Fruit fly (Drosophila melanogaster) whole organism, embryonic: Measurements from ENCODE around the gene CG16854.

Source experiments
- CG10147 ChIP-seq: fragments of 200-800 bp; sonication (Bioruptor generic); optimal IDR thresholded peaks from 2 replicates; lab custom pipeline; 2019; ENCODE audit warnings: missing biosample characterization, mild to moderate bottlenecking, missing genetic modification characterization, moderate library complexity
- CG10462 ChIP-seq: fragments of 200-800 bp; sonication (Bioruptor generic); optimal IDR thresholded peaks from 2 replicates; lab custom pipeline; 2016; ENCODE audit warnings: missing biosample characterization, missing genetic modification characterization
- CG12155 ChIP-seq: fragments of 200-800 bp; sonication (Bioruptor generic); optimal IDR thresholded peaks from 3 replicates; lab custom pipeline; 2016; ENCODE audit warnings: missing biosample characterization, missing genetic modification characterization
- CG13894 ChIP-seq: fragments of 200-800 bp; sonication (Bioruptor generic); optimal IDR thresholded peaks from 3 replicates; lab custom pipeline; 2018; ENCODE audit warnings: missing biosample characterization, mild to moderate bottlenecking, missing genetic modification characterization, moderate library complexity
- CG14050 ChIP-seq: fragments of 200-800 bp; sonication (Bioruptor generic); IDR thresholded peaks from 3 replicates; pipeline ENCODE4 v1.3.6; 2022; ENCODE audit warnings: missing biosample characterization, missing genetic modification characterization
- CG1602 ChIP-seq: fragments of 200-800 bp; sonication (Bioruptor generic); optimal IDR thresholded peaks from 3 replicates; lab custom pipeline; 2016; ENCODE audit warnings: missing biosample characterization, missing genetic modification characterization
- CG17829 ChIP-seq: fragments of 200-800 bp; optimal IDR thresholded peaks from 2 replicates; lab custom pipeline; 2019; ENCODE audit warnings: missing biosample characterization, mild to moderate bottlenecking, missing genetic modification characterization, moderate library complexity
- CG1792 ChIP-seq: fragments of 200-800 bp; sonication (Bioruptor generic); optimal IDR thresholded peaks from 2 replicates; lab custom pipeline; 2016; ENCODE audit warnings: missing biosample characterization, missing genetic modification characterization
- CG2116 ChIP-seq: fragments of 200-800 bp; sonication (Bioruptor generic); optimal IDR thresholded peaks from 3 replicates; lab custom pipeline; 2018; ENCODE audit warnings: missing biosample characterization, mild to moderate bottlenecking, missing genetic modification characterization
- CG30020 ChIP-seq: fragments of 200-800 bp; optimal IDR thresholded peaks from 2 replicates; lab custom pipeline; 2019; ENCODE audit warnings: missing biosample characterization, mild to moderate bottlenecking, missing genetic modification characterization, moderate library complexity
- CG31388 ChIP-seq: fragments of 200-800 bp; sonication (Bioruptor generic); optimal IDR thresholded peaks from 2 replicates; lab custom pipeline; 2016; ENCODE audit warnings: missing biosample characterization, missing genetic modification characterization
- CG34376 ChIP-seq: fragments of 200-800 bp; sonication (Bioruptor generic); optimal IDR thresholded peaks from 2 replicates; lab custom pipeline; 2018; ENCODE audit warnings: missing biosample characterization, mild to moderate bottlenecking, missing genetic modification characterization
- CG3847 ChIP-seq: fragments of 200-800 bp; sonication (Bioruptor generic); IDR thresholded peaks from 2 replicates; pipeline ENCODE4 v1.3.6; 2022; ENCODE audit warnings: missing biosample characterization, missing genetic modification characterization
- CG42726 ChIP-seq: fragments of 200-800 bp; sonication (Bioruptor generic); IDR thresholded peaks from 2 replicates; pipeline ENCODE4 v1.3.6; 2022; ENCODE audit warnings: missing biosample characterization, missing genetic modification characterization; ENCODE audit not compliant: partially characterized antibody
- CG4404 ChIP-seq: fragments of 200-800 bp; sonication (Bioruptor generic); IDR thresholded peaks from 2 replicates; pipeline ENCODE4 v1.3.6; 2022; ENCODE audit warnings: missing biosample characterization, missing genetic modification characterization
- CG4617 ChIP-seq: fragments of 200-800 bp; sonication (Bioruptor generic); optimal IDR thresholded peaks from 3 replicates; lab custom pipeline; 2016; ENCODE audit warnings: missing biosample characterization, missing genetic modification characterization, borderline replicate concordance
- CG4730 ChIP-seq: fragments of 200-800 bp; sonication (Bioruptor generic); IDR thresholded peaks from 2 replicates; pipeline ENCODE4 v1.3.6; 2022; ENCODE audit warnings: missing biosample characterization, missing genetic modification characterization
- CG6254 ChIP-seq: fragments of 200-800 bp; sonication (Bioruptor generic); optimal IDR thresholded peaks from 3 replicates; lab custom pipeline; 2017; ENCODE audit warnings: mild to moderate bottlenecking, missing biosample characterization, missing genetic modification reagents, missing genetic modification characterization
- CG6272 ChIP-seq: fragments of 200-800 bp; sonication (Bioruptor generic); IDR thresholded peaks from 2 replicates; pipeline ENCODE4 v1.3.6; 2022; ENCODE audit warnings: missing biosample characterization, missing genetic modification characterization
- CG7357 ChIP-seq: fragments of 200-800 bp; sonication (Bioruptor generic); IDR thresholded peaks from 3 replicates; pipeline ENCODE4 v1.3.6; 2022; ENCODE audit warnings: missing biosample characterization, missing genetic modification characterization
- CG7928 ChIP-seq: fragments of 200-800 bp; sonication (Bioruptor generic); optimal IDR thresholded peaks from 2 replicates; lab custom pipeline; 2017; ENCODE audit warnings: missing biosample characterization, mild to moderate bottlenecking, missing genetic modification characterization
- CG7963 ChIP-seq: fragments of 200-800 bp; sonication (Bioruptor generic); IDR thresholded peaks from 3 replicates; pipeline ENCODE4 v1.3.6; 2022; ENCODE audit warnings: missing biosample characterization, missing genetic modification characterization; ENCODE audit not compliant: partially characterized antibody
- CG8388 ChIP-seq: fragments of 200-800 bp; sonication (Bioruptor generic); optimal IDR thresholded peaks from 2 replicates; lab custom pipeline; 2019; ENCODE audit warnings: missing biosample characterization, mild to moderate bottlenecking, missing genetic modification characterization, moderate library complexity
- CTCF ChIP-seq: fragments of 200-800 bp; sonication (Bioruptor generic); optimal IDR thresholded peaks from 2 replicates; lab custom pipeline; 2017; ENCODE audit warnings: missing biosample characterization, mild to moderate bottlenecking, missing genetic modification characterization, moderate library complexity
- D19A ChIP-seq: fragments of 200-800 bp; optimal IDR thresholded peaks from 3 replicates; lab custom pipeline; 2019; ENCODE audit warnings: missing biosample characterization, mild to moderate bottlenecking, missing genetic modification characterization, moderate library complexity
- Dek ChIP-seq: fragments of 200-800 bp; sonication (Bioruptor generic); optimal IDR thresholded peaks from 3 replicates; lab custom pipeline; 2019; ENCODE audit warnings: missing biosample characterization, mild to moderate bottlenecking, missing genetic modification characterization, moderate library complexity
- Elba2 ChIP-seq: fragments of 200-800 bp; sonication (Bioruptor generic); optimal IDR thresholded peaks from 3 replicates; lab custom pipeline; 2016; ENCODE audit warnings: missing biosample characterization, missing genetic modification characterization
- Hr3 ChIP-seq: fragments of 200-800 bp; sonication (Bioruptor generic); optimal IDR thresholded peaks from 3 replicates; lab custom pipeline; 2016; ENCODE audit warnings: missing biosample characterization, missing genetic modification characterization
- Hr39 ChIP-seq: fragments of >200 bp; optimal IDR thresholded peaks from 2 replicates; lab custom pipeline; 2017
- Hr78 ChIP-seq, 2 experiments: fragments of 200-800 bp in 1 of 2; fragments of >200 bp in 1 of 2; sonication (Bioruptor generic) in 1 of 2; optimal IDR thresholded peaks; 2 replicates each; lab custom pipeline; 2017 to 2019; ENCODE audit warnings: missing biosample characterization in 2 of 2, missing genetic modification characterization in 2 of 2, mild to moderate bottlenecking in 1 of 2, moderate library complexity in 1 of 2
- Med ChIP-seq: fragments of 200-800 bp; sonication (Bioruptor generic); peaks from one replicate; lab custom pipeline; 2016; ENCODE audit warnings: missing biosample characterization, missing genetic modification characterization, mild to moderate bottlenecking, inconsistent platforms, moderate library complexity
- Oaz ChIP-seq: fragments of 200-800 bp; sonication (Bioruptor generic); IDR thresholded peaks from 2 replicates; pipeline ENCODE4 v1.3.6; 2022; ENCODE audit warnings: missing biosample characterization, missing genetic modification characterization
- Xrp1 ChIP-seq: fragments of 200-800 bp; sonication (Bioruptor generic); IDR thresholded peaks from 2 replicates; pipeline ENCODE4 v1.3.6; 2022; ENCODE audit warnings: missing biosample characterization, missing genetic modification characterization
- ash1 ChIP-seq: fragments of 200-800 bp; sonication (Bioruptor generic); optimal IDR thresholded peaks from 2 replicates; lab custom pipeline; 2018; ENCODE audit warnings: missing biosample characterization, mild to moderate bottlenecking, missing genetic modification characterization
- crc ChIP-seq: fragments of 200-800 bp; sonication (Bioruptor generic); optimal IDR thresholded peaks from 2 replicates; lab custom pipeline; 2016; ENCODE audit warnings: missing biosample characterization, missing genetic modification characterization
- cwo ChIP-seq: fragments of 200-800 bp; sonication (Bioruptor generic); optimal IDR thresholded peaks from 3 replicates; lab custom pipeline; 2017; ENCODE audit warnings: missing biosample characterization, missing genetic modification characterization, mild to moderate bottlenecking, moderate library complexity, missing genetic modification reagents
- dan ChIP-seq: fragments of 200-800 bp; sonication (Bioruptor generic); IDR thresholded peaks from 2 replicates; pipeline ENCODE4 v1.3.6; 2022; ENCODE audit warnings: missing biosample characterization, missing genetic modification characterization
- dmrt11E ChIP-seq: fragments of 200-800 bp; sonication (Bioruptor generic); optimal IDR thresholded peaks from 3 replicates; lab custom pipeline; 2018; ENCODE audit warnings: missing biosample characterization, mild to moderate bottlenecking, missing genetic modification characterization, moderate library complexity
- ems ChIP-seq: fragments of 200-800 bp; sonication (Bioruptor generic); optimal IDR thresholded peaks from 3 replicates; lab custom pipeline; 2016; ENCODE audit warnings: missing biosample characterization, missing genetic modification characterization
- esg ChIP-seq: fragments of 200-800 bp; sonication (Bioruptor generic); conservative IDR thresholded peaks from 2 replicates; pipeline ENCODE4 v1.3.6; 2022; ENCODE audit warnings: missing biosample characterization, missing genetic modification characterization
- exex ChIP-seq: fragments of 200-800 bp; sonication (Bioruptor generic); optimal IDR thresholded peaks from 4 replicates; lab custom pipeline; 2018; ENCODE audit warnings: missing biosample characterization, mild to moderate bottlenecking, missing genetic modification characterization, moderate library complexity
- klu ChIP-seq: fragments of 200-800 bp; sonication (Bioruptor generic); IDR thresholded peaks from 2 replicates; pipeline ENCODE4 v1.3.6; 2022; ENCODE audit warnings: missing biosample characterization, missing genetic modification characterization
- lab ChIP-seq: fragments of 200-800 bp; sonication (Bioruptor generic); optimal IDR thresholded peaks from 3 replicates; lab custom pipeline; 2017; ENCODE audit warnings: missing biosample characterization, missing genetic modification characterization, mild to moderate bottlenecking, moderate library complexity, missing genetic modification reagents
- onecut ChIP-seq: fragments of 200-800 bp; sonication (Bioruptor generic); IDR thresholded peaks from 2 replicates; pipeline ENCODE4 v1.3.6; 2022; ENCODE audit warnings: missing biosample characterization, missing genetic modification characterization
- prd ChIP-seq, 3 experiments: fragments of >200 bp in 2 of 3; fragments of 200-800 bp in 1 of 3; sonication (Bioruptor generic) in 1 of 3; optimal IDR thresholded peaks in 2 of 3; IDR thresholded peaks in 1 of 3; 2 replicates in 2 of 3; 3 replicates in 1 of 3; pipeline versions ENCODE4 v1.3.6 to Lab custom; 2017 to 2022; ENCODE audit warnings: missing biosample characterization in 1 of 3, missing genetic modification characterization in 1 of 3
- shn ChIP-seq: fragments of 200-800 bp; sonication (Bioruptor generic); optimal IDR thresholded peaks from 3 replicates; lab custom pipeline; 2016; ENCODE audit warnings: missing biosample characterization, missing genetic modification characterization
- ssp ChIP-seq: fragments of 200-800 bp; sonication (Bioruptor generic); IDR thresholded peaks from 2 replicates; pipeline ENCODE4 v1.3.6; 2022; ENCODE audit warnings: missing biosample characterization, missing genetic modification characterization
- sug ChIP-seq: fragments of 200-800 bp; optimal IDR thresholded peaks from 2 replicates; lab custom pipeline; 2019; ENCODE audit warnings: missing biosample characterization, mild to moderate bottlenecking, missing genetic modification characterization, moderate library complexity
- wdn ChIP-seq: fragments of 200-800 bp; sonication (Bioruptor generic); IDR thresholded peaks from 2 replicates; pipeline ENCODE4 v1.3.6; 2022; ENCODE audit warnings: missing biosample characterization, missing genetic modification characterization
- z ChIP-seq: fragments of 200-800 bp; sonication (Bioruptor generic); IDR thresholded peaks from 3 replicates; pipeline ENCODE4 v1.3.6; 2022; ENCODE audit warnings: missing biosample characterization, missing genetic modification characterization

The CG16854 gene

DNA sequence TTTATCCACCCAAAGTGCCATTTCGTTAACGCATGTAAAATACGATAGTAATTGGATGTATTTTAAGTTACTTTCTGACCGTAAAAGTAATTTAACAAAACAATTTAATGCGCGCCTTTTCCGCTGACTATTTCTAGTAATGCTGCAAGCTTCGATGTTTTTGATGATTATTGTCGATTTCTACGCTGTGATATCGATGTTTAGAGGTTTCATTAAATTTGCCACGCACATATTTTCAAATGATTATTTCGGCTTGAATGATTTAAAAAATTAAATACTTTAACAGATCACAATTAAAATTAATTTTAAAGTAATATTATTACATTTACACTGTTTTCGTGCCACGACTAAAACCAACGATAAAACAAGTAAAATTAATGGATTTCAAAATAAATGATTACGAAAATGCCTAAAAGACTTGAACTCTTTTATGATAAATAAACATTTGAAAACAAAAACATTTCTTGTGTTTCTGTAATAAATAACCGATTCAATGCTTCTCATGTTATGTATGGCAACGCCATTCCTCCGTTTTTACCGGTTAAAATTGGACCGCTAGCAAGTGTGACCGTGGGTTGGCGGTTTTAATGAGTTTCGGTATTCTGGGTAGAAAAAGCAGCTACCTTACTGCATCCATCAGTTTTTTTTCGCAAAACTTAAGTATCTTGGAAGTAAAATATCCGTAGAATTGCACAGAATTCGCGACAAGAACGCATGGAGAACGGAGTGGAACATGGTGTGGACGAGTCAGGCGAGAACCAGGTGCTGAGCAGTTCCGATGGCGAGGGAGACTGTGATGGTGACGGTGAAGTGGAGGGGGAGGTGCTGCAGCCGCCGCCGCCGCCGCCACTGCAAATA, 43.9 kb downstream of the CG16854 start, which contains the start of the genes RfC38 and CG4751 (continued):
- TF ChIP-seq CG31388 (GFP tag; lab: Kevin White, UChicago) (no peak), sug (tag; lab: Kevin White, UChicago) (no peak), CG34376 (GFP tag; lab: Kevin White, UChicago) (no peak), dan (GFP tag; lab: Robert Waterston, UW) (no peak), esg (GFP tag; lab: Robert Waterston, UW) (no peak), CTCF (no peak), Med (GFP tag; lab: Kevin White, UChicago) (peak; percentile 73), lab (GFP tag; lab: Kevin White, UChicago) (no peak), CG6254 (no peak), CG3847 (GFP tag; lab: Robert Waterston, UW) (no peak), CG1792 (GFP tag; lab: Kevin White, UChicago) (no peak), CG17829 (tag; lab: Kevin White, UChicago) (peak; percentile 47), shn (GFP tag; lab: Kevin White, UChicago) (no peak), klu (GFP tag; lab: Robert Waterston, UW) (no peak), CG12155 (no peak), D19A (tag; lab: Kevin White, UChicago) (no peak), CG30020 (peak; percentile 29), Xrp1 (GFP tag; lab: Robert Waterston, UW) (no peak), crc (no peak), CG4404 (GFP tag; lab: Robert Waterston, UW) (no peak), exex (tag; lab: Kevin White, UChicago) (peak; percentile 37), ssp (no peak), wdn (GFP tag; lab: Robert Waterston, UW) (no peak), ash1 (GFP tag; lab: Kevin White, UChicago) (no peak), CG6272 (GFP tag; lab: Robert Waterston, UW) (no peak), CG4730 (GFP tag; lab: Robert Waterston, UW) (no peak), CG8388 (GFP tag; lab: Kevin White, UChicago) (no peak), onecut (GFP tag; lab: Robert Waterston, UW) (no peak), CG4617 (GFP tag; lab: Kevin White, UChicago) (peak; percentile 94), cwo (GFP tag; lab: Kevin White, UChicago) (no peak), CG7357 (GFP tag; lab: Robert Waterston, UW) (no peak), ems (GFP tag; lab: Kevin White, UChicago) (no peak), CG13894 (tag; lab: Kevin White, UChicago) (no peak), dmrt11E (peak; percentile 12), CG7928 (GFP tag; lab: Kevin White, UChicago) (no peak), CG10147 (GFP tag; lab: Kevin White, UChicago) (no peak), Dek (tag; lab: Kevin White, UChicago) (no peak), CG42726 (GFP tag; lab: Robert Waterston, UW) (peak; percentile 52; the same call in 1 of the 2 replicates), CG10462 (GFP tag; lab: Kevin White, UChicago) (no peak), Oaz (no peak), prd (optimal IDR thresholded peaks at IDR 0.05; lab: Kevin White, UChicago) (no peak), prd (GFP tag; IDR thresholded peaks at IDR 0.05; lab: Robert Waterston, UW) (no peak), CG1602 (GFP tag; lab: Kevin White, UChicago) (no peak), Hr3 (peak; percentile 18), Hr78 (GFP tag; optimal IDR thresholded peaks at IDR 0.05; lab: Kevin White, UChicago) (no peak), Elba2 (GFP tag; lab: Kevin White, UChicago) (no peak), z (GFP tag; lab: Robert Waterston, UW) (no peak), Hr39 (lab: Kevin White, UChicago) (no peak), CG14050 (no peak), CG2116 (GFP tag; lab: Kevin White, UChicago) (peak; percentile 73), CG7963 (GFP tag; lab: Robert Waterston, UW) (0 out of 3 replicates have a peak, but pooled peaks have one; percentile 35)
